Fruit fly (Drosophila melanogaster): ENCODE measurements around the gene Meics.

DNA sequence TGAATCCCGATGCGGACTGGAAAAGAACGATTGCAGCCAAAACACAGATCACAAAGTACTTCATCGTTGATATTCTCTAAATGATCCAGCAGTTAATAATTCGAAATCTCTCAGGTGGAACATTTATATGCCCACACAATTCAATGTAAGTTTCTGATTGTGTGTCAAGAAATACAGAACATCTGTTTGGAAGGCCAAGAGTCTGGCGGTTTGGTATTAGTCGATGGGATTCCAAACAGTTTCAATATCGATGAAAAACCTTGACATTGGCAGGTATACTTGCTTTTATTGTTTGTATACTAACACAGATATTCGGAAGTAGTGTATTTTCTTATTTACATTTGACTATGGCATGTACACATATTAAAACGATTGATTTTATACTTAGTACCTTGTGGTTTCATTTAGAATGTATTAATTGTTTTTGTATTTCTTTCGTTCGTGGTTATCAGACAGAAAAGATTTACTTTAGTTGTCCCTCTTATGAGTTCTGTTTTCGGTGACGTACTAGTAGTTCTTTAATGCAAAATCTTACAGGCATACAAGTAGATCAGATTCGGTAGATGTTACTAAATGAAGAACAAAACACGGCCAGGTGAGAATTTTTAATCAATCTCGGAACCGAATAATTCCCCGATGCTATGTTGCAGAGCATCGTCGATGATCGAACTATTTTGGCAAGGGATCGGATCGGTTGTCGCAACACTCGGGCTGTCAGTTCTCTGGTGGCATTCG, 9.0 kb upstream of the Meics start, which contains the start of the genes CG13738 and Hsc70-1:
- no peak for TF ChIP-seq CG6792 (GFP tag; optimal IDR thresholded peaks at IDR 0.05)
- TF ChIP-seq CG3032 (tag; optimal IDR thresholded peaks at IDR 0.05): no peak
- no peak for TF ChIP-seq Eip75B (GFP tag; optimal IDR thresholded peaks at IDR 0.05)
- no peak for TF ChIP-seq Smox (GFP tag; optimal IDR thresholded peaks at IDR 0.05)
- TF ChIP-seq CG6808 (GFP tag; optimal IDR thresholded peaks at IDR 0.05): no peak
- no peak for TF ChIP-seq CG9139 (GFP tag; optimal IDR thresholded peaks at IDR 0.05)
- no peak for TF ChIP-seq esn (GFP tag; optimal IDR thresholded peaks at IDR 0.05)
- TF ChIP-seq fd85E (GFP tag; optimal IDR thresholded peaks at IDR 0.05): no peak
- no peak for TF ChIP-seq CG16779 (tag; optimal IDR thresholded peaks at IDR 0.05)
- no peak for TF ChIP-seq Sox15 (GFP tag; optimal IDR thresholded peaks at IDR 0.05)
